Worm (Caenorhabditis elegans) whole organism, L4 larva: ENCODE data around the gene F40F8.3.

Experiments
- D1046.2 ChIP-seq: fragments of 200-800 bp; sonication (Bioruptor generic); IDR thresholded peaks from 2 replicates; pipeline ENCODE4 v1.3.6; 2022; ENCODE audit warnings: missing genetic modification characterization, missing compliant biosample characterization
- T26A8.4 ChIP-seq: fragments of 200-800 bp; sonication (Bioruptor generic); IDR thresholded peaks from 2 replicates; pipeline ENCODE4 v1.3.6; 2022; ENCODE audit warnings: missing genetic modification characterization, missing compliant biosample characterization
- aly-2 ChIP-seq: sonication (generic microtip); optimal IDR thresholded peaks from 2 replicates; lab custom pipeline; 2018; ENCODE audit warnings: missing biosample characterization, missing genetic modification characterization
- ama-1 ChIP-seq: fragments of 150-350 bp; optimal IDR thresholded peaks from 2 replicates; lab custom pipeline; 2014; ENCODE audit warnings: inconsistent platforms, mixed read lengths
- ceh-44 ChIP-seq: fragments of 200-800 bp; sonication (Bioruptor generic); IDR thresholded peaks from 2 replicates; pipeline ENCODE4 v1.3.6; 2022; ENCODE audit warnings: missing genetic modification reagents, missing genetic modification characterization, missing compliant biosample characterization
- daf-12 ChIP-seq: fragments of 150-350 bp; optimal IDR thresholded peaks from 2 replicates; lab custom pipeline; 2014; ENCODE audit warnings: missing biosample characterization, missing genetic modification reagents, missing genetic modification characterization
- fos-1 ChIP-seq: fragments of 150-350 bp; optimal IDR thresholded peaks from 2 replicates; lab custom pipeline; 2014; ENCODE audit warnings: missing biosample characterization, missing genetic modification characterization
- nhr-42 ChIP-seq: fragments of 200-800 bp; sonication (Bioruptor generic); IDR thresholded peaks from 2 replicates; pipeline ENCODE4 v1.3.6; 2022; ENCODE audit warnings: missing genetic modification characterization, missing compliant biosample characterization
- pqm-1 ChIP-seq: sonication (generic microtip); optimal IDR thresholded peaks from 2 replicates; lab custom pipeline; 2017; ENCODE audit warnings: missing biosample characterization, missing genetic modification characterization
- skn-1 ChIP-seq: fragments of 150-350 bp; optimal IDR thresholded peaks from 2 replicates; lab custom pipeline; 2014; ENCODE audit warnings: missing biosample characterization, missing genetic modification characterization
- spr-3 ChIP-seq: fragments of 200-800 bp; sonication (Bioruptor generic); optimal IDR thresholded peaks from 2 replicates; lab custom pipeline; 2018; ENCODE audit warnings: mild to moderate bottlenecking, missing genetic modification characterization, missing compliant biosample characterization
- tra-1 ChIP-seq: fragments of 200-800 bp; sonication (Bioruptor generic); IDR thresholded peaks from 2 replicates; pipeline ENCODE4 v1.3.6; 2022; ENCODE audit warnings: missing genetic modification reagents, missing genetic modification characterization, missing compliant biosample characterization

DNA sequence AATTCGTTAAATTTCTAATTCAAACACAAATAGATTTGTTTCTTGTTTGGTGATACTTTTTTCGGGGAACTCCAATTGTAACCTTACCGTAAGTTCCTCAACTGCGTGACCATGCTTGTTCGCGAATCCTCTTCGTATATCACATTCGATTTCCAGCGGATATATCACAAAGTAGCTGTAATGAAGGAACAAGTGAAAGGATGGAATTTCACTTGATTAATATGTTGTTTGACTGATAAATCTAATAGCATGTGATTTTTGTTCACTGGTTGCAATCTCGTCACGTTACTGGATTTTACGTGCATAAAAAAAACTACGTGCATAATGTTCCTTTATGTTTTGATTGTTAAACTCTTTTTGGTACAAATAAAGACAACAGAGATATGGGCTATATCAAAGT is 32.6 kb downstream of the F40F8.3 start:
- no peak for TF ChIP-seq spr-3 (GFP tag; lab: Kevin White, UChicago)
- no peak for TF ChIP-seq skn-1 (tag; lab: Kevin White, UChicago)
- TF ChIP-seq daf-12 (tag; lab: Kevin White, UChicago) = no peak
- TF ChIP-seq fos-1 = no peak
- TF ChIP-seq D1046.2 (GFP tag; lab: Robert Waterston, UW) = no peak
- no peak for TF ChIP-seq tra-1 (GFP tag; lab: Robert Waterston, UW)
- TF ChIP-seq nhr-42 = no peak
- no peak for TF ChIP-seq ama-1 (lab: Kevin White, UChicago)
- TF ChIP-seq ceh-44 (GFP tag; lab: Robert Waterston, UW) = no peak
- no peak for TF ChIP-seq aly-2 (tag; lab: Kevin White, UChicago)
- no peak for TF ChIP-seq T26A8.4 (GFP tag; lab: Robert Waterston, UW)
- no peak for TF ChIP-seq pqm-1 (tag; lab: Kevin White, UChicago)
